Fruit fly (Drosophila melanogaster) whole organism, pupa: ENCODE results near the gene Mt2.

Experiments
- CG14655 ChIP-seq: fragments of 200-800 bp; sonication (Bioruptor generic); optimal IDR thresholded peaks from 3 replicates; lab custom pipeline; 2017; ENCODE audit warnings: mild to moderate bottlenecking, missing biosample characterization, missing genetic modification reagents, missing genetic modification characterization
- CG32121 ChIP-seq: fragments of 200-800 bp; sonication (Bioruptor generic); IDR thresholded peaks from 2 replicates; pipeline ENCODE4 v1.3.6; 2022; ENCODE audit warnings: missing biosample characterization, missing genetic modification characterization
- CG9948 ChIP-seq: fragments of 200-800 bp; sonication (Bioruptor generic); optimal IDR thresholded peaks from 2 replicates; lab custom pipeline; 2018; ENCODE audit warnings: missing biosample characterization, mild to moderate bottlenecking, missing genetic modification characterization, moderate library complexity
- Ets98B ChIP-seq: fragments of 200-800 bp; sonication (Bioruptor generic); IDR thresholded peaks from 2 replicates; pipeline ENCODE4 v1.3.6; 2022; ENCODE audit warnings: missing biosample characterization, missing genetic modification characterization
- Snoo ChIP-seq: fragments of 200-800 bp; sonication (Bioruptor generic); optimal IDR thresholded peaks from 3 replicates; lab custom pipeline; 2017; ENCODE audit warnings: missing biosample characterization, mild to moderate bottlenecking, missing genetic modification characterization, inconsistent platforms
- gl ChIP-seq: fragments of 200-800 bp; sonication (Bioruptor generic); optimal IDR thresholded peaks from 2 replicates; lab custom pipeline; 2018; ENCODE audit warnings: missing biosample characterization, mild to moderate bottlenecking, missing genetic modification characterization
- rn ChIP-seq: fragments of 200-800 bp; sonication (Bioruptor generic); IDR thresholded peaks from 2 replicates; pipeline ENCODE4 v1.3.6; 2022; ENCODE audit warnings: missing biosample characterization, missing genetic modification characterization

dm6 chr2L:12096396-12096813 is at the start of gene Mt2, which contains the start of gene CG6712:
- TF ChIP-seq gl (tag; lab: Kevin White, UChicago): no peak
- TF ChIP-seq CG9948: no peak
- no peak for TF ChIP-seq Snoo
- no peak for TF ChIP-seq CG32121 (GFP tag; lab: Robert Waterston, UW)
- no peak for TF ChIP-seq Ets98B (GFP tag; lab: Robert Waterston, UW)
- TF ChIP-seq CG14655 (GFP tag; lab: Kevin White, UChicago): no peak
- no peak for TF ChIP-seq rn (GFP tag; lab: Robert Waterston, UW)
